Worm (Caenorhabditis elegans) whole organism, L4 larva: ENCODE data around the gene col-14.

Experiments used
- D1046.2 ChIP-seq: fragments of 200-800 bp; sonication (Bioruptor generic); IDR thresholded peaks from 2 replicates; pipeline ENCODE4 v1.3.6; 2022; ENCODE audit warnings: missing genetic modification characterization, missing compliant biosample characterization
- F10B5.3 ChIP-seq: sonication (generic microtip); optimal IDR thresholded peaks from 2 replicates; lab custom pipeline; 2016; ENCODE audit warnings: mild to moderate bottlenecking, missing genetic modification characterization, missing compliant biosample characterization
- F26F4.8 ChIP-seq: fragments of 200-800 bp; sonication (Bioruptor generic); conservative IDR thresholded peaks from 2 replicates; pipeline ENCODE4 v1.3.6; 2022; ENCODE audit warnings: missing genetic modification characterization, missing compliant biosample characterization
- F37D6.2 ChIP-seq: sonication (generic microtip); optimal IDR thresholded peaks from 2 replicates; lab custom pipeline; 2016; ENCODE audit warnings: mild to moderate bottlenecking, missing genetic modification characterization, missing compliant biosample characterization
- T20F7.1 ChIP-seq: fragments of 200-800 bp; sonication (Bioruptor generic); optimal IDR thresholded peaks from 2 replicates; lab custom pipeline; 2018; ENCODE audit warnings: mild to moderate bottlenecking, missing genetic modification characterization, missing compliant biosample characterization
- Y105C5A.15 ChIP-seq: fragments of 200-800 bp; sonication (Bioruptor generic); IDR thresholded peaks from 2 replicates; pipeline ENCODE4 v1.3.6; 2022; ENCODE audit warnings: missing genetic modification characterization, missing compliant biosample characterization
- Y48G9A.11 ChIP-seq: fragments of 200-800 bp; sonication (Bioruptor generic); IDR thresholded peaks from 2 replicates; pipeline ENCODE4 v1.3.6; 2022; ENCODE audit warnings: missing genetic modification reagents, missing genetic modification characterization, missing compliant biosample characterization
- Y75B8A.6 ChIP-seq: fragments of 200-800 bp; sonication (Bioruptor generic); IDR thresholded peaks from 2 replicates; pipeline ENCODE4 v1.3.6; 2022; ENCODE audit warnings: missing genetic modification reagents, missing genetic modification characterization, missing compliant biosample characterization
- ama-1 ChIP-seq: fragments of 150-350 bp; optimal IDR thresholded peaks from 2 replicates; lab custom pipeline; 2014; ENCODE audit warnings: inconsistent platforms, mixed read lengths
- arid-1 ChIP-seq: fragments of 200-800 bp; sonication (Bioruptor generic); conservative IDR thresholded peaks from 2 replicates; pipeline ENCODE4 v1.3.6; 2022; ENCODE audit warnings: missing genetic modification reagents, missing genetic modification characterization, missing compliant biosample characterization
- ceh-62 ChIP-seq: sonication (generic microtip); optimal IDR thresholded peaks from 2 replicates; lab custom pipeline; 2017; ENCODE audit warnings: missing biosample characterization, missing genetic modification characterization
- ces-1 ChIP-seq: fragments of 150-350 bp; sonication (generic microtip); optimal IDR thresholded peaks from 4 replicates; lab custom pipeline; 2014; ENCODE audit warnings: missing biosample characterization, missing genetic modification reagents, missing genetic modification characterization
- cey-2 ChIP-seq: sonication (generic microtip); optimal IDR thresholded peaks from 3 replicates; lab custom pipeline; 2017; ENCODE audit warnings: missing genetic modification characterization, mild to moderate bottlenecking, missing compliant biosample characterization, antibody characterized with exemption, borderline replicate concordance; ENCODE audit not compliant: insufficient read depth
- daf-19 ChIP-seq: fragments of 200-800 bp; sonication (Bioruptor generic); conservative IDR thresholded peaks from 2 replicates; pipeline ENCODE4 v1.3.6; 2022; ENCODE audit warnings: missing genetic modification characterization, missing compliant biosample characterization
- daf-8 ChIP-seq: fragments of 200-800 bp; sonication (Bioruptor generic); IDR thresholded peaks from 2 replicates; pipeline ENCODE4 v1.3.6; 2022; ENCODE audit warnings: missing genetic modification characterization, missing compliant biosample characterization
- dmd-8 ChIP-seq: fragments of 200-800 bp; sonication (Bioruptor generic); IDR thresholded peaks from 2 replicates; pipeline ENCODE4 v1.3.6; 2022; ENCODE audit warnings: missing genetic modification characterization, missing compliant biosample characterization
- dpl-1 ChIP-seq: fragments of 150-350 bp; optimal IDR thresholded peaks from 2 replicates; lab custom pipeline; 2014; ENCODE audit warnings: missing biosample characterization, missing genetic modification reagents, missing genetic modification characterization
- duxl-1 ChIP-seq: sonication (generic microtip); optimal IDR thresholded peaks from 2 replicates; lab custom pipeline; 2016; ENCODE audit warnings: mild to moderate bottlenecking, missing genetic modification characterization, moderate library complexity, missing compliant biosample characterization; ENCODE audit not compliant: poor library complexity
- egl-43 ChIP-seq: fragments of 200-800 bp; sonication (Bioruptor generic); IDR thresholded peaks from 2 replicates; pipeline ENCODE4 v1.3.6; 2022; ENCODE audit warnings: missing genetic modification reagents, missing genetic modification characterization, missing compliant biosample characterization
- fos-1 ChIP-seq: fragments of 150-350 bp; optimal IDR thresholded peaks from 2 replicates; lab custom pipeline; 2014; ENCODE audit warnings: missing biosample characterization, missing genetic modification characterization
- gei-8 ChIP-seq: fragments of 200-800 bp; sonication (Bioruptor generic); optimal IDR thresholded peaks from 2 replicates; lab custom pipeline; 2018; ENCODE audit warnings: mild to moderate bottlenecking, missing genetic modification characterization, missing compliant biosample characterization
- hif-1 ChIP-seq, 2 experiments: sonication (generic microtip); optimal IDR thresholded peaks; 2 replicates each; lab custom pipeline; 2016 to 2017; ENCODE audit warnings: missing compliant biosample characterization in 2 of 2, missing genetic modification characterization in 2 of 2, missing genetic modification reagents in 2 of 2, missing genotype in 2 of 2, mild to moderate bottlenecking in 1 of 2
- hlh-11 ChIP-seq: fragments of 200-800 bp; sonication (Bioruptor generic); optimal IDR thresholded peaks from 2 replicates; lab custom pipeline; 2018; ENCODE audit warnings: mild to moderate bottlenecking, missing genetic modification characterization, missing compliant biosample characterization
- lin-1 ChIP-seq: fragments of 200-800 bp; sonication (Bioruptor generic); IDR thresholded peaks from 2 replicates; pipeline ENCODE4 v1.3.6; 2022; ENCODE audit warnings: missing genetic modification reagents, missing genetic modification characterization, missing compliant biosample characterization
- lin-13 ChIP-seq: fragments of 150-350 bp; optimal IDR thresholded peaks from 2 replicates; lab custom pipeline; 2014; ENCODE audit warnings: missing biosample characterization, missing genetic modification reagents, missing genetic modification characterization
- lin-15B ChIP-seq: fragments of 150-350 bp; sonication (generic microtip); optimal IDR thresholded peaks from 3 replicates; lab custom pipeline; 2014; ENCODE audit warnings: missing biosample characterization, missing genetic modification characterization
- lin-29 ChIP-seq: fragments of 200-800 bp; sonication (Bioruptor generic); IDR thresholded peaks from 2 replicates; pipeline ENCODE4 v1.3.6; 2022; ENCODE audit warnings: missing genetic modification reagents, missing genetic modification characterization, missing compliant biosample characterization
- lin-38 ChIP-seq: fragments of 200-800 bp; sonication (Bioruptor generic); IDR thresholded peaks from 2 replicates; pipeline ENCODE4 v1.3.6; 2022; ENCODE audit warnings: missing genetic modification reagents, missing genetic modification characterization, missing compliant biosample characterization
- lin-39 ChIP-seq: fragments of 150-350 bp; optimal IDR thresholded peaks from 2 replicates; lab custom pipeline; 2014; ENCODE audit warnings: missing biosample characterization, missing genetic modification reagents, missing genetic modification characterization
- madf-5 ChIP-seq, 2 experiments: fragments of 200-800 bp; sonication (Bioruptor generic); IDR thresholded peaks; 2 replicates each; pipeline ENCODE4 v1.3.6; 2022; ENCODE audit warnings: missing compliant biosample characterization in 2 of 2, missing genetic modification characterization in 2 of 2
- madf-9 ChIP-seq: fragments of 200-800 bp; sonication (Bioruptor generic); conservative IDR thresholded peaks from 2 replicates; pipeline ENCODE4 v1.3.6; 2022; ENCODE audit warnings: missing genetic modification reagents, missing genetic modification characterization, missing compliant biosample characterization
- mdt-29 ChIP-seq: fragments of 200-800 bp; sonication (Bioruptor generic); IDR thresholded peaks from 2 replicates; pipeline ENCODE4 v1.3.6; 2022; ENCODE audit warnings: missing genetic modification reagents, missing genetic modification characterization, missing compliant biosample characterization
- mes-2 ChIP-seq: sonication (generic microtip); optimal IDR thresholded peaks from 2 replicates; lab custom pipeline; 2016; ENCODE audit warnings: missing genotype, mild to moderate bottlenecking, missing genetic modification characterization, missing compliant biosample characterization; ENCODE audit not compliant: poor library complexity, severe bottlenecking
- mxl-3 ChIP-seq: fragments of 200-800 bp; sonication (Bioruptor generic); optimal IDR thresholded peaks from 2 replicates; lab custom pipeline; 2018; ENCODE audit warnings: mild to moderate bottlenecking, missing genetic modification characterization, missing compliant biosample characterization
- nhr-10 ChIP-seq: fragments of 150-350 bp; optimal IDR thresholded peaks from 2 replicates; lab custom pipeline; 2014; ENCODE audit warnings: missing biosample characterization, missing genetic modification characterization
- nhr-102 ChIP-seq: sonication (generic microtip); optimal IDR thresholded peaks from 2 replicates; lab custom pipeline; 2016; ENCODE audit warnings: mild to moderate bottlenecking, missing genetic modification characterization, moderate library complexity, missing compliant biosample characterization
- nhr-11 ChIP-seq: fragments of 150-350 bp; optimal IDR thresholded peaks from 2 replicates; lab custom pipeline; 2014; ENCODE audit warnings: missing biosample characterization, missing genetic modification characterization
- nhr-111 ChIP-seq: fragments of 200-800 bp; sonication (Bioruptor generic); optimal IDR thresholded peaks from 2 replicates; lab custom pipeline; 2018; ENCODE audit warnings: mild to moderate bottlenecking, missing genetic modification characterization, missing compliant biosample characterization
- nhr-77 ChIP-seq: fragments of 150-350 bp; optimal IDR thresholded peaks from 2 replicates; lab custom pipeline; 2014; ENCODE audit warnings: missing biosample characterization, missing genetic modification characterization
- pqm-1 ChIP-seq: sonication (generic microtip); optimal IDR thresholded peaks from 2 replicates; lab custom pipeline; 2017; ENCODE audit warnings: missing biosample characterization, missing genetic modification characterization
- skn-1 ChIP-seq: fragments of 150-350 bp; optimal IDR thresholded peaks from 2 replicates; lab custom pipeline; 2014; ENCODE audit warnings: missing biosample characterization, missing genetic modification characterization
- snpc-1.2 ChIP-seq: fragments of 200-800 bp; sonication (Bioruptor generic); IDR thresholded peaks from 2 replicates; pipeline ENCODE4 v1.3.6; 2022; ENCODE audit warnings: missing genetic modification reagents, missing genetic modification characterization, missing compliant biosample characterization
- snpc-4 ChIP-seq: fragments of 150-350 bp; optimal IDR thresholded peaks from 2 replicates; lab custom pipeline; 2014; ENCODE audit warnings: missing biosample characterization, missing genetic modification characterization
- spr-3 ChIP-seq: fragments of 200-800 bp; sonication (Bioruptor generic); optimal IDR thresholded peaks from 2 replicates; lab custom pipeline; 2018; ENCODE audit warnings: mild to moderate bottlenecking, missing genetic modification characterization, missing compliant biosample characterization
- tag-97 ChIP-seq: fragments of 200-800 bp; sonication (Bioruptor generic); IDR thresholded peaks from 2 replicates; pipeline ENCODE4 v1.3.6; 2022; ENCODE audit warnings: missing genetic modification characterization, missing compliant biosample characterization
- tra-1 ChIP-seq: fragments of 200-800 bp; sonication (Bioruptor generic); IDR thresholded peaks from 2 replicates; pipeline ENCODE4 v1.3.6; 2022; ENCODE audit warnings: missing genetic modification reagents, missing genetic modification characterization, missing compliant biosample characterization
- unc-130 ChIP-seq: sonication (generic microtip); optimal IDR thresholded peaks from 2 replicates; lab custom pipeline; 2016; ENCODE audit warnings: missing genetic modification reagents, missing genetic modification characterization, missing compliant biosample characterization
- unc-39 ChIP-seq: sonication (generic microtip); optimal IDR thresholded peaks from 2 replicates; lab custom pipeline; 2017; ENCODE audit warnings: missing biosample characterization, missing genetic modification characterization
- zag-1 ChIP-seq: fragments of 150-350 bp; optimal IDR thresholded peaks from 2 replicates; lab custom pipeline; 2014; ENCODE audit warnings: missing biosample characterization, missing genetic modification characterization
- zip-11 ChIP-seq: fragments of 200-800 bp; sonication (Bioruptor generic); IDR thresholded peaks from 2 replicates; pipeline ENCODE4 v1.3.6; 2022; ENCODE audit warnings: missing genetic modification characterization, missing compliant biosample characterization
- ztf-11 ChIP-seq: fragments of 150-350 bp; optimal IDR thresholded peaks from 2 replicates; lab custom pipeline; 2014; ENCODE audit warnings: missing biosample characterization, missing genetic modification characterization

The col-14 gene

DNA sequence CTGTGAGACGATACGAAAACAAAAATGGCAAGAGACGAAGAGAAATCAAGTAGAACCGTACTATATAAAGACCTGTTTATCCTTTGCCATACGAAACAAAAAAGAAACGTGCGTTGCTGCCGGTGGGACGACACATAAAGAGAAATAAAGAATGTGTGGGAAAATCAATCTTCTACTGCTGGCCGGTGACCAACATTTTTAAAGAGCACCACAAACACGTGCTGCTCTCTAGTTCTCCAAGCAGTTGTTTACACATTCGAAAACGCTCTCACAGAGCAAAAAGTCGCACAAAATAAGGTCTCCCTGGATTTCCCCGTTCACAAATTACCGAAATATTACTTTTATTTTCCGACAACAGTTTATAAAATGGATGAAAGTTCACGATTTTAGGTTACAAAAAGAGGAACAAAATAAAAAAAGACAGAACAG, 36.3 kb downstream of the col-14 start, which contains the start of gene imp-3 (continued):
- TF ChIP-seq ces-1 (GFP tag; lab: Kevin White, UChicago): no peak
- TF ChIP-seq nhr-111 (GFP tag; lab: Kevin White, UChicago): peak; percentile 40
- no peak for TF ChIP-seq lin-39
- peak; percentile 35 for TF ChIP-seq nhr-102 (tag; lab: Kevin White, UChicago)
- peak; percentile 77 for TF ChIP-seq lin-38
- TF ChIP-seq F26F4.8 (GFP tag; lab: Robert Waterston, UW): no peak
- TF ChIP-seq T20F7.1 (GFP tag; lab: Kevin White, UChicago): peak; percentile 69
- no peak for TF ChIP-seq ceh-62
- TF ChIP-seq madf-9: no peak
- TF ChIP-seq unc-130 (GFP tag; lab: Kevin White, UChicago): no peak
- peak; percentile 64 for TF ChIP-seq Y48G9A.11 (GFP tag; lab: Robert Waterston, UW)
- TF ChIP-seq lin-13 (GFP tag; lab: Kevin White, UChicago): peak; percentile 2
- TF ChIP-seq nhr-77 (tag; lab: Kevin White, UChicago): no peak
- TF ChIP-seq ztf-11 (tag; lab: Kevin White, UChicago): no peak
- TF ChIP-seq snpc-4: no peak
- peak; percentile 65; the same call in 1 of the 2 replicates for TF ChIP-seq arid-1 (GFP tag; lab: Robert Waterston, UW)
- TF ChIP-seq unc-39: no peak
- peak; percentile 74 for TF ChIP-seq tra-1
- TF ChIP-seq lin-15B: no peak
- peak; percentile 30; the same call in 1 of the 2 replicates for TF ChIP-seq snpc-1.2 (GFP tag; lab: Robert Waterston, UW)
- peak; percentile 66; the same call in 1 of the 2 replicates for TF ChIP-seq Y105C5A.15 (GFP tag; lab: Robert Waterston, UW)
- TF ChIP-seq daf-19 (GFP tag; lab: Robert Waterston, UW): no peak
- no peak for TF ChIP-seq mdt-29 (GFP tag; lab: Robert Waterston, UW)
- TF ChIP-seq zip-11 (GFP tag; lab: Robert Waterston, UW): no peak
- TF ChIP-seq skn-1: no peak
- TF ChIP-seq daf-8 (GFP tag; lab: Robert Waterston, UW): no peak
- peak; percentile 36 for TF ChIP-seq gei-8
- 0 out of 2 replicates have a peak, but pooled peaks have one; percentile 47 for TF ChIP-seq lin-1 (GFP tag; lab: Robert Waterston, UW)
- TF ChIP-seq F10B5.3: no peak
- 0 out of 2 replicates have a peak, but pooled peaks have one; percentile 27 for TF ChIP-seq egl-43 (GFP tag; lab: Robert Waterston, UW)
- peak; percentile 67 for TF ChIP-seq hlh-11 (tag; lab: Kevin White, UChicago)
- TF ChIP-seq dmd-8: no peak
- TF ChIP-seq D1046.2 (GFP tag; lab: Robert Waterston, UW): peak; percentile 69; the same call in 1 of the 2 replicates
- no peak for TF ChIP-seq cey-2
- TF ChIP-seq madf-5 (GFP tag; IDR thresholded peaks at IDR 0.05; lab: Robert Waterston, UW): peak in 1 of 2 experiments; percentile 76; a peak in 2 of 4 replicates
- peak; percentile 97 for TF ChIP-seq ama-1
- TF ChIP-seq F37D6.2: no peak
- TF ChIP-seq dpl-1 (GFP tag; lab: Kevin White, UChicago): no peak
- TF ChIP-seq Y75B8A.6 (GFP tag; lab: Robert Waterston, UW): no peak
- TF ChIP-seq tag-97: no peak
- TF ChIP-seq zag-1 (tag; lab: Kevin White, UChicago): no peak
- TF ChIP-seq nhr-10: peak; percentile 15
- peak; percentile 84 for TF ChIP-seq mxl-3 (GFP tag; lab: Kevin White, UChicago)
- no peak for TF ChIP-seq nhr-11 (tag; lab: Kevin White, UChicago)
- peak; percentile 52 for TF ChIP-seq mes-2 (tag; lab: Kevin White, UChicago)
- TF ChIP-seq spr-3: peak; percentile 11
- TF ChIP-seq pqm-1 (tag; lab: Kevin White, UChicago): no peak
- 0 out of 2 replicates have a peak, but pooled peaks have one; percentile 23 for TF ChIP-seq lin-29 (GFP tag; lab: Robert Waterston, UW)
- peak in 1 of 2 experiments; percentile 53 for TF ChIP-seq hif-1 (tag; optimal IDR thresholded peaks at IDR 0.05; lab: Kevin White, UChicago)
- no peak for TF ChIP-seq duxl-1 (tag; lab: Kevin White, UChicago)
- TF ChIP-seq fos-1 (tag; lab: Kevin White, UChicago): no peak
